Worm (Caenorhabditis elegans) whole organism, L1 larva: ENCODE results near the gene acr-17.
"Not testable (repeated sequence)": the region's sequence is repeated elsewhere in the genome, so short reads cannot be mapped to it uniquely, and the experiment has no call there.

Source experiments
- C04F5.9 ChIP-seq: sonication (generic microtip); optimal IDR thresholded peaks from 2 replicates; lab custom pipeline; 2016; ENCODE audit warnings: missing genetic modification characterization, missing compliant biosample characterization
- C16A3.4 ChIP-seq: fragments of 150-350 bp; optimal IDR thresholded peaks from 2 replicates; lab custom pipeline; 2014; ENCODE audit warnings: missing biosample characterization, missing genetic modification characterization
- C34B4.2 ChIP-seq: sonication (generic microtip); optimal IDR thresholded peaks from 2 replicates; lab custom pipeline; 2017; ENCODE audit warnings: mild to moderate bottlenecking, missing genetic modification characterization, missing compliant biosample characterization
- Y116A8C.19 ChIP-seq: sonication (generic microtip); optimal IDR thresholded peaks from 2 replicates; lab custom pipeline; 2016; ENCODE audit warnings: missing compliant biosample characterization, missing genetic modification characterization, borderline replicate concordance
- alr-1 ChIP-seq: fragments of 200-800 bp; sonication (Bioruptor generic); optimal IDR thresholded peaks from 2 replicates; lab custom pipeline; 2018; ENCODE audit warnings: borderline replicate concordance, mild to moderate bottlenecking, missing genetic modification characterization, missing compliant biosample characterization
- aly-2 ChIP-seq: fragments of 150-350 bp; optimal IDR thresholded peaks from 2 replicates; lab custom pipeline; 2014; ENCODE audit warnings: missing biosample characterization, missing genetic modification characterization
- ama-1 ChIP-seq: fragments of 150-350 bp; optimal IDR thresholded peaks from 2 replicates; lab custom pipeline; 2014
- ceh-63 ChIP-seq: fragments of 200-800 bp; sonication (Bioruptor generic); optimal IDR thresholded peaks from 2 replicates; lab custom pipeline; 2018; ENCODE audit warnings: mild to moderate bottlenecking, missing genetic modification characterization, missing compliant biosample characterization
- ceh-8 ChIP-seq: fragments of 200-800 bp; sonication (Bioruptor generic); optimal IDR thresholded peaks from 2 replicates; lab custom pipeline; 2018; ENCODE audit warnings: mild to moderate bottlenecking, missing genetic modification characterization, moderate library complexity, missing compliant biosample characterization
- ces-1 ChIP-seq: fragments of 150-350 bp; optimal IDR thresholded peaks from 2 replicates; lab custom pipeline; 2014; ENCODE audit warnings: missing biosample characterization, missing genetic modification reagents, missing genetic modification characterization
- dpl-1 ChIP-seq, 3 experiments: fragments of 150-350 bp in 2 of 3; sonication (generic microtip) in 1 of 3; optimal IDR thresholded peaks; 2 replicates each; lab custom pipeline; 2014 to 2017; ENCODE audit warnings: missing biosample characterization in 3 of 3, missing genetic modification characterization in 3 of 3, missing genetic modification reagents in 3 of 3
- egl-13 ChIP-seq: sonication (generic microtip); optimal IDR thresholded peaks from 2 replicates; lab custom pipeline; 2016; ENCODE audit warnings: missing genotype, missing genetic modification reagents, missing genetic modification characterization, missing compliant biosample characterization
- egl-27 ChIP-seq, 2 experiments: fragments of 150-350 bp in 1 of 2; sonication (generic microtip); optimal IDR thresholded peaks; 3 replicates each; lab custom pipeline; 2017 to 2018; ENCODE audit warnings: missing biosample characterization in 2 of 2, missing genetic modification characterization in 2 of 2, missing genetic modification reagents in 2 of 2
- ets-5 ChIP-seq: fragments of 200-800 bp; sonication (Bioruptor generic); IDR thresholded peaks from 2 replicates; pipeline ENCODE4 v1.3.6; 2022; ENCODE audit warnings: missing genetic modification characterization, missing compliant biosample characterization
- grh-1 ChIP-seq: fragments of 200-800 bp; sonication (Bioruptor generic); IDR thresholded peaks from 2 replicates; pipeline ENCODE4 v1.3.6; 2022; ENCODE audit warnings: missing genetic modification reagents, missing genetic modification characterization, missing compliant biosample characterization
- hlh-17 ChIP-seq: fragments of 200-800 bp; sonication (Bioruptor generic); optimal IDR thresholded peaks from 2 replicates; lab custom pipeline; 2018; ENCODE audit warnings: missing genetic modification characterization, mild to moderate bottlenecking, missing compliant biosample characterization, moderate library complexity, borderline replicate concordance
- lsy-2 ChIP-seq, 2 experiments: fragments of 150-350 bp; optimal IDR thresholded peaks; 2 replicates each; lab custom pipeline; 2014; ENCODE audit warnings: missing biosample characterization in 2 of 2, missing genetic modification characterization in 2 of 2
- mef-2 ChIP-seq: fragments of 150-350 bp; optimal IDR thresholded peaks from 2 replicates; lab custom pipeline; 2014; ENCODE audit warnings: missing biosample characterization, missing genetic modification characterization
- mep-1 ChIP-seq: fragments of 150-350 bp; optimal IDR thresholded peaks from 2 replicates; lab custom pipeline; 2014; ENCODE audit warnings: missing biosample characterization, missing genetic modification characterization
- nhr-12 ChIP-seq: sonication (generic microtip); optimal IDR thresholded peaks from 2 replicates; lab custom pipeline; 2017; ENCODE audit warnings: missing biosample characterization, missing genetic modification characterization
- nhr-20 ChIP-seq: sonication (generic microtip); optimal IDR thresholded peaks from 2 replicates; lab custom pipeline; 2016; ENCODE audit warnings: mild to moderate bottlenecking, missing genetic modification characterization, missing compliant biosample characterization
- nhr-28 ChIP-seq: fragments of 150-350 bp; optimal IDR thresholded peaks from 2 replicates; lab custom pipeline; 2014; ENCODE audit warnings: missing biosample characterization, missing genetic modification characterization
- nhr-47 ChIP-seq: sonication (generic microtip); optimal IDR thresholded peaks from 2 replicates; lab custom pipeline; 2016; ENCODE audit warnings: mild to moderate bottlenecking, missing genetic modification characterization, moderate library complexity, missing compliant biosample characterization
- nhr-71 ChIP-seq: sonication (generic microtip); optimal IDR thresholded peaks from 2 replicates; lab custom pipeline; 2016; ENCODE audit warnings: mild to moderate bottlenecking, missing genetic modification characterization, moderate library complexity, missing compliant biosample characterization
- nhr-76 ChIP-seq: sonication (generic microtip); optimal IDR thresholded peaks from 2 replicates; lab custom pipeline; 2017; ENCODE audit warnings: missing biosample characterization, missing genetic modification characterization
- nhr-84 ChIP-seq: sonication (generic microtip); optimal IDR thresholded peaks from 2 replicates; lab custom pipeline; 2017; ENCODE audit warnings: missing biosample characterization, missing genetic modification characterization
- nhr-85 ChIP-seq: sonication (generic microtip); peaks from one replicate; lab custom pipeline; 2016; ENCODE audit warnings: missing genetic modification characterization, inconsistent platforms, missing compliant biosample characterization
- pax-3 ChIP-seq: fragments of 200-800 bp; sonication (Bioruptor generic); optimal IDR thresholded peaks from 2 replicates; lab custom pipeline; 2018; ENCODE audit warnings: mild to moderate bottlenecking, missing genetic modification characterization, moderate library complexity, missing compliant biosample characterization
- rnt-1 ChIP-seq: sonication (generic microtip); optimal IDR thresholded peaks from 2 replicates; lab custom pipeline; 2016; ENCODE audit warnings: mild to moderate bottlenecking, missing genetic modification characterization, moderate library complexity, missing compliant biosample characterization
- skn-1 ChIP-seq: fragments of 150-350 bp; optimal IDR thresholded peaks from 2 replicates; lab custom pipeline; 2014; ENCODE audit warnings: missing biosample characterization, missing genetic modification characterization
- snpc-4 ChIP-seq: fragments of 150-350 bp; optimal IDR thresholded peaks from 2 replicates; lab custom pipeline; 2014; ENCODE audit warnings: missing biosample characterization, missing genetic modification characterization
- sox-4 ChIP-seq: sonication (generic microtip); optimal IDR thresholded peaks from 2 replicates; lab custom pipeline; 2016; ENCODE audit warnings: missing genetic modification characterization, missing compliant biosample characterization
- tlp-1 ChIP-seq: fragments of 150-350 bp; optimal IDR thresholded peaks from 2 replicates; lab custom pipeline; 2014; ENCODE audit warnings: missing biosample characterization, missing genetic modification characterization
- unc-86 ChIP-seq: sonication (generic microtip); optimal IDR thresholded peaks from 2 replicates; lab custom pipeline; 2016; ENCODE audit warnings: missing genetic modification characterization, missing compliant biosample characterization
- zip-4 ChIP-seq: fragments of 200-800 bp; sonication (Bioruptor generic); optimal IDR thresholded peaks from 2 replicates; lab custom pipeline; 2018; ENCODE audit warnings: mild to moderate bottlenecking, missing genetic modification characterization, moderate library complexity, missing compliant biosample characterization
- ztf-4 ChIP-seq: fragments of 150-350 bp; optimal IDR thresholded peaks from 2 replicates; lab custom pipeline; 2014; ENCODE audit warnings: missing biosample characterization, missing genetic modification characterization

acr-17 gene

DNA sequence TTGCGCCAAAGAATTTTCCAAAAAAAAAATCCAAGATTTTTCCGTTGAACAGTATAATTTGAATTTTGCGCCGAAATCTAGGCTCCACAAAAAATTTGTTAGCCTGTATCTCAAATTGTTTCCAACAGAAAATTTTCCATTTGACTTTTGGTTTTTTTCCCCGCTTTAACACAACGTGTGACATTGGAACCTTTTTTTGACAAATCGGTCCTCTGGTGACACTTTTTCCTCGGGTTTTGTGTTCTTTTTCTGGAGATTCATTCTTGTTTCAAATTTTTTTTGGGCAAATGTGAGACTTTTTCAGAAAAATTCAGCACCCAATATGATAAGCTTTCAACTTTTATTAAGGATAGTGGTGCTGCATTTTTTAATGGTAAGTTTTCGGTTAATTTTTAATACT is at the start of gene acr-17:
TSS of gene acr-17 (plus strand) at position 301 of the 400 bp plus-strand sequence.
- TF ChIP-seq aly-2: no peak
- TF ChIP-seq grh-1: no peak
- no peak for TF ChIP-seq nhr-12 (tag; lab: Kevin White, UChicago)
- no peak for TF ChIP-seq sox-4 (tag; lab: Kevin White, UChicago)
- TF ChIP-seq snpc-4 (tag; lab: Kevin White, UChicago): no peak
- TF ChIP-seq nhr-85 (tag; lab: Kevin White, UChicago): no peak
- no peak for TF ChIP-seq C34B4.2 (tag; lab: Kevin White, UChicago)
- no peak for TF ChIP-seq nhr-20 (tag; lab: Kevin White, UChicago)
- TF ChIP-seq ceh-63 (GFP tag; lab: Kevin White, UChicago): no peak
- no peak for TF ChIP-seq ama-1 (lab: Kevin White, UChicago)
- no peak for TF ChIP-seq alr-1 (tag; lab: Kevin White, UChicago)
- TF ChIP-seq ets-5 (GFP tag; lab: Robert Waterston, UW): no peak
- no peak for TF ChIP-seq unc-86 (tag; lab: Kevin White, UChicago)
- TF ChIP-seq hlh-17 (GFP tag; lab: Kevin White, UChicago): no peak
- no peak for TF ChIP-seq lsy-2 (tag; optimal IDR thresholded peaks at IDR 0.05; lab: Kevin White, UChicago)
- no peak for TF ChIP-seq nhr-28 (tag; lab: Kevin White, UChicago)
- no peak for TF ChIP-seq ztf-4 (tag; lab: Kevin White, UChicago)
- no peak for TF ChIP-seq pax-3 (tag; lab: Kevin White, UChicago)

DNA sequence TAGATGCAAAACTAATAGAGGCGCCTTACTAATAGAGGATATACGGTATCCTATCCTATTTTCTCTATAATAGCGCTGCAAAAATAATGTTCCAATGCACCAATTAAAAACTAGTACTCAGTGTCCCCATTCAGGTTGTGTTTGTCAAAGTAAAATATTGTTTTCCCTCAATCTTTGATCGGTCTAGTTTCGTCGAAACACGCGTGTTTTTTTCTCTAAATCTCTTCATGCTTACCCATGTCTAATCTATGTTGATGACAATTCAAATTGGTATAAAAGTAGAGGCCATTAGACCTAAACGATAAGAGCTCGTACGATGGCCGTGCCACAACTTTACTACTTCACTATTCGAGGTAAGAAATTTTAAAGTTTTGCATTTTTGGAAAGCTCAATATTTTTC is 47.1 kb upstream of the acr-17 start, which contains the start of gene gst-10:
TSS of gene gst-10 (plus strand) at position 301 of the 400 bp plus-strand sequence.
- not testable (repeated sequence) for TF ChIP-seq ceh-8; nhr-84; C04F5.9 (tag; lab: Kevin White, UChicago)
- TF ChIP-seq, all 84 proteins: peak for 0; not testable (repeated sequence) for 84

DNA sequence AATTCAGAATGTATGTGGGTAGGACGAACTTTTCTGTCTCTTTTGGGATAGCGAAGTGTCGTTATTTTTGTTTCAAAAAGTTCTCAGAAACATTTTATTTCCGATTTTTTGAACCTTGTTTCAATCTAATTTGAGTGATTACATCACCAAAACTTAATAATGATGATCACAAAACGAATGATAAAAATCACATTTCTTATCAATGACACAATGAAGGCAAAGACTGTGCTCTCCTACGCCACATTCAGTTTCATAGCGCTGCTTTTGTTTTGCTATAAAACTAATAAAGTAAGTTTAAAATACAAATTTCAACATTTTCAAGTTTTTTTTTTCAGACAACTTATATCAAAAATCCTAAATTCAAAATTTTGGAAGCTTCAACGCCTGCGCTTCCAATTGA is 42.9 kb upstream of the acr-17 start, which contains the start of gene Y45G12C.1:
TSS of gene Y45G12C.1 (plus strand) at position 159 of the 400 bp plus-strand sequence.
- TF ChIP-seq ets-5 (GFP tag; lab: Robert Waterston, UW) (no peak), zip-4 (GFP tag; lab: Kevin White, UChicago) (no peak), nhr-71 (no peak), nhr-47 (tag; lab: Kevin White, UChicago) (no peak), mep-1 (tag; lab: Kevin White, UChicago) (no peak), nhr-76 (tag; lab: Kevin White, UChicago) (no peak), C04F5.9 (tag; lab: Kevin White, UChicago) (no peak), ces-1 (no peak), mef-2 (tag; lab: Kevin White, UChicago) (no peak), egl-13 (no peak), rnt-1 (tag; lab: Kevin White, UChicago) (no peak), C34B4.2 (tag; lab: Kevin White, UChicago) (no peak), tlp-1 (no peak)

DNA sequence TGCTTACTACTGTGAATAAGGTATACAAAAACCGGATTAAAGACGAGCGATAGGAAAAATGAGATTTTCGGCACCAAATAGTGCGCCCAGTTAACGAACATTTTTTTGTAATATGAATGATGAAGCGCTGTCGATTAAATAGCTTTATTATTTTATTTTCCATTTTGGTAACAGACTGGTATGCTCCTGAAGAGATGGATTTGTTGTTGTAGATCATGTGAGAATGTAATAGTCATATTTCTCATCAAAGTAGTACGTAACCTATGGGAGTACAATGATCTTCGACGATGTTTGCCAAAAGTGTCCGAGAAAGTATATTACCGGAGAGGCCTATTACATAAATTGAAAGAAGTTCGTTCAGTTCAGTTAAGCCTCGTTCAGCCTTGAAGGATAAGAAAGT is 37.8 kb upstream of the acr-17 start, which contains the start of gene srj-19:
TSS of gene srj-19 (minus strand) at position 101 of the 400 bp plus-strand sequence.
- TF ChIP-seq dpl-1 (GFP tag; optimal IDR thresholded peaks at IDR 0.05; lab: Kevin White, UChicago): no peak
- no peak for TF ChIP-seq pax-3 (tag; lab: Kevin White, UChicago)
- TF ChIP-seq ceh-8: no peak
- TF ChIP-seq C16A3.4 (tag; lab: Kevin White, UChicago): no peak
- TF ChIP-seq alr-1 (tag; lab: Kevin White, UChicago): no peak
- TF ChIP-seq egl-27 (tag; optimal IDR thresholded peaks at IDR 0.05; lab: Kevin White, UChicago): no peak
- TF ChIP-seq skn-1 (tag; lab: Kevin White, UChicago): no peak
- TF ChIP-seq Y116A8C.19 (tag; lab: Kevin White, UChicago): no peak
